Worm (Caenorhabditis elegans) whole organism, L2 larva: Measurements from ENCODE around the gene trm-1.

Experiments
- R02D3.7 ChIP-seq: fragments of 150-350 bp; optimal IDR thresholded peaks from 2 replicates; lab custom pipeline; 2014; ENCODE audit warnings: missing biosample characterization, missing genetic modification characterization
- Y55F3AM.14 ChIP-seq: fragments of 200-800 bp; sonication (Bioruptor generic); optimal IDR thresholded peaks from 2 replicates; lab custom pipeline; 2018; ENCODE audit warnings: mild to moderate bottlenecking, missing genetic modification characterization, missing compliant biosample characterization
- ceh-82 ChIP-seq: fragments of 150-350 bp; optimal IDR thresholded peaks from 2 replicates; lab custom pipeline; 2014; ENCODE audit warnings: missing biosample characterization, missing genetic modification characterization
- elt-1 ChIP-seq: fragments of 150-350 bp; optimal IDR thresholded peaks from 2 replicates; lab custom pipeline; 2014; ENCODE audit warnings: missing biosample characterization, missing genetic modification characterization
- fos-1 ChIP-seq: fragments of 150-350 bp; optimal IDR thresholded peaks from 2 replicates; lab custom pipeline; 2014; ENCODE audit warnings: missing biosample characterization, missing genetic modification characterization
- lin-11 ChIP-seq: fragments of 150-350 bp; sonication (generic microtip); optimal IDR thresholded peaks from 2 replicates; lab custom pipeline; 2014; ENCODE audit warnings: missing biosample characterization, missing genetic modification characterization, inconsistent platforms, mixed read lengths
- mdl-1 ChIP-seq, 2 experiments: fragments of 150-350 bp in 1 of 2; sonication (generic microtip) in 1 of 2; optimal IDR thresholded peaks; 2 replicates each; lab custom pipeline; 2017; ENCODE audit warnings: missing biosample characterization in 2 of 2, missing genetic modification characterization in 2 of 2
- nhr-11 ChIP-seq: fragments of 150-350 bp; optimal IDR thresholded peaks from 2 replicates; lab custom pipeline; 2014; ENCODE audit warnings: missing biosample characterization, missing genetic modification characterization
- nhr-21 ChIP-seq: fragments of 150-350 bp; optimal IDR thresholded peaks from 2 replicates; lab custom pipeline; 2014; ENCODE audit warnings: missing biosample characterization, missing genetic modification characterization
- nhr-237 ChIP-seq: fragments of 150-350 bp; optimal IDR thresholded peaks from 2 replicates; lab custom pipeline; 2014; ENCODE audit warnings: missing biosample characterization, missing genetic modification characterization
- sem-4 ChIP-seq: fragments of 150-350 bp; optimal IDR thresholded peaks from 2 replicates; lab custom pipeline; 2014; ENCODE audit warnings: missing biosample characterization, missing genetic modification reagents, missing genetic modification characterization
- skn-1 ChIP-seq: sonication (generic microtip); optimal IDR thresholded peaks from 2 replicates; lab custom pipeline; 2017; ENCODE audit warnings: missing biosample characterization, missing genetic modification characterization

- TF ChIP-seq Y55F3AM.14 (GFP tag; lab: Kevin White, UChicago) (no peak), lin-11 (no peak), elt-1 (tag; lab: Kevin White, UChicago) (no peak), nhr-11 (tag; lab: Kevin White, UChicago) (no peak), R02D3.7 (no peak), mdl-1 (tag; optimal IDR thresholded peaks at IDR 0.05; lab: Kevin White, UChicago) (no peak), fos-1 (tag; lab: Kevin White, UChicago) (no peak), nhr-21 (no peak), ceh-82 (tag; lab: Kevin White, UChicago) (no peak), nhr-237 (no peak), sem-4 (tag; lab: Kevin White, UChicago) (no peak), skn-1 (no peak)
Observed at ce11 chrV:14176572-14176971, 8.8 kb downstream of the trm-1 start.
